Worm (Caenorhabditis elegans) whole organism, L4 larva: ENCODE measurements around the gene ttr-3.

ENCODE experiments used
- fkh-10 ChIP-seq: fragments of 150-350 bp; optimal IDR thresholded peaks from 2 replicates; lab custom pipeline; 2014; ENCODE audit warnings: missing biosample characterization, missing genetic modification reagents, missing genetic modification characterization
- pqm-1 ChIP-seq: sonication (generic microtip); optimal IDR thresholded peaks from 2 replicates; lab custom pipeline; 2017; ENCODE audit warnings: missing biosample characterization, missing genetic modification characterization
- tra-1 ChIP-seq: fragments of 200-800 bp; sonication (Bioruptor generic); IDR thresholded peaks from 2 replicates; pipeline ENCODE4 v1.3.6; 2022; ENCODE audit warnings: missing genetic modification reagents, missing genetic modification characterization, missing compliant biosample characterization

DNA sequence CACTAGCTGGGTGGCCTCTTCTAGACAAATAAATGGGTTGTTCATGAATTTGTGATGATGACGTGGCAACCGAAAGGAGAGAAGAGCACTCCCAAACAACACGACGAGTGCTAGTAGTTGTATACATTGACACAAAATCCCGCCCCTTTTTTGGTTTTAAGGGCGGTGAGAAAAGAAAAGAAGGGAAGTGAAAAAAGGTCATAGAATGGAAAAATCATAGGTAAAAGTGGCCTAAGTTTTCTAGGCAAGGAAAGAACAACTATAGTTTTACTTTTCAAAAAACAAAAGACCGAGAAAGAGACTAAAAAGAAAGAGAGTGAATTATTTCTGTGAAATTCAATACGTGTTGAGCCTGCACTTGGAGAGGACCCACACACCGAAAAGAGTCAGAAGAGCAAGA lies 47.7 kb downstream of the ttr-3 start, which contains the start of gene ZK757.2:
- TF ChIP-seq tra-1 (GFP tag; lab: Robert Waterston, UW): no peak
- TF ChIP-seq fkh-10 (GFP tag; lab: Kevin White, UChicago): no peak
- TF ChIP-seq pqm-1 (tag; lab: Kevin White, UChicago): no peak
